Fruit fly (Drosophila melanogaster) whole organism, embryonic: ENCODE data around the gene CG13605.

Source experiments
- BEAF-32 ChIP-seq: fragments of 200-800 bp; sonication (Bioruptor generic); optimal IDR thresholded peaks from 3 replicates; lab custom pipeline; 2017; ENCODE audit warnings: missing biosample characterization, missing genetic modification characterization, mild to moderate bottlenecking, moderate library complexity, missing genetic modification reagents
- CG10147 ChIP-seq: fragments of 200-800 bp; sonication (Bioruptor generic); optimal IDR thresholded peaks from 2 replicates; lab custom pipeline; 2019; ENCODE audit warnings: missing biosample characterization, mild to moderate bottlenecking, missing genetic modification characterization, moderate library complexity
- CG10959 ChIP-seq: fragments of 200-800 bp; sonication (Bioruptor generic); IDR thresholded peaks from 2 replicates; pipeline ENCODE4 v1.3.6; 2022; ENCODE audit warnings: missing biosample characterization, missing genetic modification characterization
- CG12104 ChIP-seq: fragments of 200-800 bp; sonication (Bioruptor generic); optimal IDR thresholded peaks from 3 replicates; lab custom pipeline; 2016; ENCODE audit warnings: missing biosample characterization, missing genetic modification characterization
- CG12744 ChIP-seq: fragments of 200-800 bp; sonication (Bioruptor generic); optimal IDR thresholded peaks from 2 replicates; lab custom pipeline; 2016; ENCODE audit warnings: missing biosample characterization, missing genetic modification characterization
- CG13775 ChIP-seq: fragments of 200-800 bp; sonication (Bioruptor generic); optimal IDR thresholded peaks from 3 replicates; lab custom pipeline; 2017; ENCODE audit warnings: missing biosample characterization, mild to moderate bottlenecking, missing genetic modification characterization
- CG14441 ChIP-seq: fragments of 200-800 bp; sonication (Bioruptor generic); IDR thresholded peaks from 2 replicates; pipeline ENCODE4 v1.3.6; 2022; ENCODE audit warnings: missing biosample characterization, missing genetic modification characterization
- CG16813 ChIP-seq: fragments of 200-800 bp; sonication (Bioruptor generic); IDR thresholded peaks from 3 replicates; pipeline ENCODE4 v1.3.6; 2022; ENCODE audit warnings: missing biosample characterization, missing genetic modification characterization; ENCODE audit not compliant: partially characterized antibody
- CG18011 ChIP-seq: fragments of 200-800 bp; sonication (Bioruptor generic); optimal IDR thresholded peaks from 2 replicates; lab custom pipeline; 2017; ENCODE audit warnings: missing biosample characterization, missing genetic modification characterization, mild to moderate bottlenecking, moderate library complexity, missing genotype
- CG2129 ChIP-seq: fragments of 200-800 bp; sonication (Bioruptor generic); IDR thresholded peaks from 2 replicates; pipeline ENCODE4 v1.3.6; 2022; ENCODE audit warnings: missing biosample characterization, missing genetic modification characterization; ENCODE audit not compliant: partially characterized antibody
- CG31441 ChIP-seq: fragments of 200-800 bp; sonication (Bioruptor generic); IDR thresholded peaks from 2 replicates; pipeline ENCODE4 v1.3.6; 2022; ENCODE audit warnings: missing biosample characterization, missing genetic modification characterization
- CG32772 ChIP-seq: fragments of 200-800 bp; sonication (Bioruptor generic); IDR thresholded peaks from 2 replicates; pipeline ENCODE4 v1.3.6; 2022; ENCODE audit warnings: missing biosample characterization, missing genetic modification characterization
- CG3726 ChIP-seq: fragments of 200-800 bp; sonication (Bioruptor generic); IDR thresholded peaks from 3 replicates; pipeline ENCODE4, ENCODE4 v1.3.6; 2022; ENCODE audit warnings: missing biosample characterization, missing genetic modification characterization
- CG6254 ChIP-seq: fragments of 200-800 bp; sonication (Bioruptor generic); optimal IDR thresholded peaks from 3 replicates; lab custom pipeline; 2017; ENCODE audit warnings: mild to moderate bottlenecking, missing biosample characterization, missing genetic modification reagents, missing genetic modification characterization
- CG7963 ChIP-seq: fragments of 200-800 bp; sonication (Bioruptor generic); IDR thresholded peaks from 3 replicates; pipeline ENCODE4 v1.3.6; 2022; ENCODE audit warnings: missing biosample characterization, missing genetic modification characterization; ENCODE audit not compliant: partially characterized antibody
- CG8359 ChIP-seq: fragments of 200-800 bp; sonication (Bioruptor generic); optimal IDR thresholded peaks from 2 replicates; lab custom pipeline; 2017; ENCODE audit warnings: missing biosample characterization, mild to moderate bottlenecking, missing genetic modification characterization, borderline replicate concordance
- CG9797 ChIP-seq: fragments of 200-800 bp; sonication (Bioruptor generic); optimal IDR thresholded peaks from 3 replicates; lab custom pipeline; 2018; ENCODE audit warnings: missing biosample characterization, mild to moderate bottlenecking, missing genetic modification characterization
- CkIIα-i1 ChIP-seq: fragments of 200-800 bp; sonication (Bioruptor generic); IDR thresholded peaks from 2 replicates; pipeline ENCODE4 v1.3.6; 2022; ENCODE audit warnings: missing biosample characterization, missing genetic modification characterization
- Drgx ChIP-seq: fragments of 200-800 bp; sonication (Bioruptor generic); IDR thresholded peaks from 2 replicates; pipeline ENCODE4 v1.3.6; 2022; ENCODE audit warnings: missing biosample characterization, missing genetic modification characterization
- Gsc ChIP-seq: fragments of 200-800 bp; sonication (Bioruptor generic); IDR thresholded peaks from 2 replicates; pipeline ENCODE4 v1.3.6; 2022; ENCODE audit warnings: missing biosample characterization, missing genetic modification characterization
- H15 ChIP-seq: fragments of 200-800 bp; sonication (Bioruptor generic); IDR thresholded peaks from 3 replicates; pipeline ENCODE4 v1.3.6; 2022; ENCODE audit warnings: missing biosample characterization, missing genetic modification characterization
- HLH54F ChIP-seq: fragments of 200-800 bp; sonication (Bioruptor generic); optimal IDR thresholded peaks from 3 replicates; lab custom pipeline; 2016; ENCODE audit warnings: missing biosample characterization, missing genetic modification characterization
- MTF-1 ChIP-seq: fragments of 200-800 bp; sonication (Bioruptor generic); optimal IDR thresholded peaks from 2 replicates; lab custom pipeline; 2018; ENCODE audit warnings: missing biosample characterization, mild to moderate bottlenecking, missing genetic modification characterization, borderline replicate concordance
- Neu2 ChIP-seq: fragments of 200-800 bp; sonication (Bioruptor generic); optimal IDR thresholded peaks from 3 replicates; lab custom pipeline; 2016; ENCODE audit warnings: missing biosample characterization, missing genetic modification characterization, borderline replicate concordance
- Oli ChIP-seq: fragments of 200-800 bp; sonication (Bioruptor generic); optimal IDR thresholded peaks from 2 replicates; lab custom pipeline; 2018; ENCODE audit warnings: missing biosample characterization, mild to moderate bottlenecking, missing genetic modification characterization, moderate library complexity
- Poxn ChIP-seq: fragments of 200-800 bp; sonication (Bioruptor generic); IDR thresholded peaks from 2 replicates; pipeline ENCODE4 v1.3.6; 2022; ENCODE audit warnings: missing biosample characterization, missing genetic modification characterization
- YL-1 ChIP-seq: fragments of 200-800 bp; sonication (Bioruptor generic); optimal IDR thresholded peaks from 3 replicates; lab custom pipeline; 2017; ENCODE audit warnings: missing biosample characterization, mild to moderate bottlenecking, missing genetic modification characterization
- ash1 ChIP-seq: fragments of 200-800 bp; sonication (Bioruptor generic); optimal IDR thresholded peaks from 2 replicates; lab custom pipeline; 2018; ENCODE audit warnings: missing biosample characterization, mild to moderate bottlenecking, missing genetic modification characterization
- bigmax ChIP-seq: fragments of 200-800 bp; sonication (Bioruptor generic); optimal IDR thresholded peaks from 2 replicates; lab custom pipeline; 2018; ENCODE audit warnings: missing biosample characterization, mild to moderate bottlenecking, missing genetic modification characterization
- bowl ChIP-seq: fragments of 200-800 bp; sonication (Bioruptor generic); IDR thresholded peaks from 2 replicates; pipeline ENCODE4 v1.3.6; 2022; ENCODE audit warnings: missing biosample characterization, missing genetic modification characterization
- cad ChIP-seq: fragments of >200 bp; optimal IDR thresholded peaks from 2 replicates; lab custom pipeline; 2017; ENCODE audit warnings: missing biosample characterization, missing genetic modification characterization
- ci ChIP-seq: fragments of 200-800 bp; sonication (Bioruptor generic); IDR thresholded peaks from 3 replicates; pipeline ENCODE4 v1.3.6; 2022; ENCODE audit warnings: missing biosample characterization, missing genetic modification characterization
- dimm ChIP-seq: fragments of 200-800 bp; sonication (Bioruptor generic); IDR thresholded peaks from 2 replicates; pipeline ENCODE4 v1.3.6; 2022; ENCODE audit warnings: missing biosample characterization, missing genetic modification characterization
- fu2 ChIP-seq: fragments of 200-800 bp; sonication (Bioruptor generic); optimal IDR thresholded peaks from 2 replicates; lab custom pipeline; 2016; ENCODE audit warnings: missing biosample characterization, missing genetic modification characterization
- gfzf ChIP-seq: fragments of 200-800 bp; sonication (Bioruptor generic); optimal IDR thresholded peaks from 2 replicates; lab custom pipeline; 2016; ENCODE audit warnings: missing biosample characterization, mild to moderate bottlenecking, missing genetic modification characterization, moderate library complexity
- grau ChIP-seq: fragments of 200-800 bp; optimal IDR thresholded peaks from 3 replicates; lab custom pipeline; 2019; ENCODE audit warnings: missing biosample characterization, mild to moderate bottlenecking, missing genetic modification characterization, moderate library complexity
- hkb ChIP-seq, 2 experiments: fragments of 200-800 bp in 1 of 2; fragments of >200 bp in 1 of 2; sonication (Bioruptor generic) in 1 of 2; IDR thresholded peaks in 1 of 2; optimal IDR thresholded peaks in 1 of 2; 2 replicates each; pipeline versions ENCODE4 v1.3.6 to Lab custom; 2017 to 2022; ENCODE audit warnings: missing biosample characterization in 1 of 2, missing genetic modification characterization in 1 of 2
- jing ChIP-seq: fragments of 200-800 bp; sonication (Bioruptor generic); optimal IDR thresholded peaks from 2 replicates; lab custom pipeline; 2018; ENCODE audit warnings: missing biosample characterization, mild to moderate bottlenecking, missing genetic modification characterization
- oc ChIP-seq: fragments of 200-800 bp; sonication (Bioruptor generic); optimal IDR thresholded peaks from 2 replicates; lab custom pipeline; 2018; ENCODE audit warnings: missing biosample characterization, mild to moderate bottlenecking, missing genetic modification characterization, moderate library complexity
- pb ChIP-seq: fragments of 200-800 bp; sonication (Bioruptor generic); optimal IDR thresholded peaks from 3 replicates; lab custom pipeline; 2016; ENCODE audit warnings: missing biosample characterization, missing genetic modification characterization
- ranshi ChIP-seq: fragments of 200-800 bp; sonication (Bioruptor generic); IDR thresholded peaks from 2 replicates; pipeline ENCODE4 v1.3.6; 2022; ENCODE audit warnings: missing biosample characterization, missing genetic modification characterization
- scrt ChIP-seq: fragments of 200-800 bp; sonication (Bioruptor generic); optimal IDR thresholded peaks from 2 replicates; lab custom pipeline; 2018; ENCODE audit warnings: missing biosample characterization, mild to moderate bottlenecking, missing genetic modification characterization, moderate library complexity
- sens-2 ChIP-seq: fragments of 200-800 bp; sonication (Bioruptor generic); IDR thresholded peaks from 2 replicates; pipeline ENCODE4 v1.3.6; 2022; ENCODE audit warnings: missing biosample characterization, missing genetic modification characterization
- seq ChIP-seq: fragments of 200-800 bp; sonication (Bioruptor generic); IDR thresholded peaks from 2 replicates; pipeline ENCODE4 v1.3.6; 2022; ENCODE audit warnings: missing biosample characterization, missing genetic modification characterization
- stwl ChIP-seq: fragments of 200-800 bp; sonication (Bioruptor generic); optimal IDR thresholded peaks from 3 replicates; lab custom pipeline; 2018; ENCODE audit warnings: missing biosample characterization, mild to moderate bottlenecking, missing genetic modification characterization, moderate library complexity
- tna ChIP-seq: fragments of 200-800 bp; sonication (Bioruptor generic); IDR thresholded peaks from 2 replicates; pipeline ENCODE4 v1.3.6; 2022; ENCODE audit warnings: missing biosample characterization, missing genetic modification characterization; ENCODE audit not compliant: partially characterized antibody
- trh ChIP-seq: fragments of 200-800 bp; sonication (Bioruptor generic); optimal IDR thresholded peaks from 2 replicates; lab custom pipeline; 2016; ENCODE audit warnings: missing biosample characterization, missing genetic modification characterization
- zfh2 ChIP-seq: fragments of 200-800 bp; sonication (Bioruptor generic); optimal IDR thresholded peaks from 2 replicates; lab custom pipeline; 2016; ENCODE audit warnings: missing biosample characterization, missing genetic modification characterization

The CG13605 gene

dm6 chr3R:24112320-24113069 lies at the start of gene CG13605 (continued):
- TF ChIP-seq fu2 (GFP tag; lab: Kevin White, UChicago) (no peak), zfh2 (GFP tag; lab: Kevin White, UChicago) (peak; percentile 68), CG8359 (GFP tag; lab: Kevin White, UChicago) (no peak), CkIIα-i1 (GFP tag; lab: Robert Waterston, UW) (no peak), dimm (GFP tag; lab: Robert Waterston, UW) (no peak), stwl (tag; lab: Kevin White, UChicago) (peak; percentile 55), Poxn (GFP tag; lab: Robert Waterston, UW) (no peak), MTF-1 (no peak), Oli (tag; lab: Kevin White, UChicago) (peak; percentile 74), oc (peak; percentile 63), hkb (optimal IDR thresholded peaks at IDR 0.05; lab: Kevin White, UChicago) (no peak), hkb (GFP tag; IDR thresholded peaks at IDR 0.05; lab: Robert Waterston, UW) (peak; percentile 81), Drgx (GFP tag; lab: Robert Waterston, UW) (peak; percentile 64), CG12744 (peak; percentile 35), CG6254 (GFP tag; lab: Kevin White, UChicago) (peak; percentile 77), ci (peak; percentile 80), bigmax (GFP tag; lab: Kevin White, UChicago) (peak; percentile 21), CG2129 (no peak), CG12104 (peak; percentile 40), Neu2 (no peak), CG32772 (GFP tag; lab: Robert Waterston, UW) (peak; percentile 41), cad (no peak), pb (GFP tag; lab: Kevin White, UChicago) (no peak), HLH54F (GFP tag; lab: Kevin White, UChicago) (peak; percentile 53), Gsc (GFP tag; lab: Robert Waterston, UW) (no peak), CG13775 (GFP tag; lab: Kevin White, UChicago) (peak; percentile 63), seq (GFP tag; lab: Robert Waterston, UW) (peak; percentile 68), trh (GFP tag; lab: Kevin White, UChicago) (peak; percentile 63), H15 (GFP tag; lab: Robert Waterston, UW) (no peak), bowl (GFP tag; lab: Robert Waterston, UW) (0 out of 2 replicates have a peak, but pooled peaks have one; percentile 13), scrt (GFP tag; lab: Kevin White, UChicago) (peak; percentile 73), ash1 (GFP tag; lab: Kevin White, UChicago) (no peak), CG16813 (peak; percentile 67), YL-1 (GFP tag; lab: Kevin White, UChicago) (peak; percentile 76), CG14441 (GFP tag; lab: Robert Waterston, UW) (peak; percentile 72), sens-2 (GFP tag; lab: Robert Waterston, UW) (no peak; the same call in 1 of the 2 replicates), grau (tag; lab: Kevin White, UChicago) (peak; percentile 77), tna (peak; percentile 28; the same call in 1 of the 2 replicates), CG9797 (GFP tag; lab: Kevin White, UChicago) (peak; percentile 90), gfzf (GFP tag; lab: Kevin White, UChicago) (peak; percentile 84), CG3726 (GFP tag; lab: Robert Waterston, UW) (0 out of 3 replicates have a peak, but pooled peaks have one; percentile 14), ranshi (GFP tag; lab: Robert Waterston, UW) (peak; percentile 58; the same call in 1 of the 2 replicates), BEAF-32 (GFP tag; lab: Kevin White, UChicago) (peak; percentile 37), jing (GFP tag; lab: Kevin White, UChicago) (peak; percentile 6), CG31441 (GFP tag; lab: Robert Waterston, UW) (peak; percentile 85), CG10147 (GFP tag; lab: Kevin White, UChicago) (peak; percentile 79), CG18011 (GFP tag; lab: Kevin White, UChicago) (peak; percentile 55), CG10959 (no peak), CG7963 (GFP tag; lab: Robert Waterston, UW) (no peak)
